Fruit fly (Drosophila melanogaster): ENCODE measurements around the gene CG6418.

The CG6418 gene

dm6 chr3L:10899087-10899511, 20.3 kb upstream of the CG6418 start, which contains the start of gene Aps (continued):
- TF ChIP-seq CG7839 (tag; optimal IDR thresholded peaks at IDR 0.05) (peak; percentile 49), tx (GFP tag; optimal IDR thresholded peaks at IDR 0.05) (peak; percentile 27), CG2712 (tag; optimal IDR thresholded peaks at IDR 0.05) (peak; percentile 61), CG16863 (GFP tag; optimal IDR thresholded peaks at IDR 0.05) (no peak), sens-2 (GFP tag; IDR thresholded peaks at IDR 0.05) (peak; percentile 36; the same call in 1 of the 2 replicates), CG3838 (GFP tag; optimal IDR thresholded peaks at IDR 0.05) (no peak), nmo (GFP tag; optimal IDR thresholded peaks at IDR 0.05) (peak; percentile 41), mirr (GFP tag; optimal IDR thresholded peaks at IDR 0.05) (no peak), H2.0 (GFP tag; IDR thresholded peaks at IDR 0.05) (peak; percentile 29; the same call in 1 of the 2 replicates), D (optimal IDR thresholded peaks at IDR 0.05) (no peak), D (GFP tag; optimal IDR thresholded peaks at IDR 0.05) (peak; percentile 18), Atf-2 (GFP tag; optimal IDR thresholded peaks at IDR 0.05) (peak; percentile 36), z (GFP tag; IDR thresholded peaks at IDR 0.05) (no peak), chif (GFP tag; optimal IDR thresholded peaks at IDR 0.05) (peak in 1 of 2 experiments; percentile 68), Dad (GFP tag; optimal IDR thresholded peaks at IDR 0.05) (no peak), CG33557 (GFP tag; optimal IDR thresholded peaks at IDR 0.05) (peak; percentile 2), ac (GFP tag; optimal IDR thresholded peaks at IDR 0.05) (no peak), CG4854 (GFP tag; optimal IDR thresholded peaks at IDR 0.05) (no peak), Spps (tag; optimal IDR thresholded peaks at IDR 0.05) (no peak), Chrac-16 (GFP tag; optimal IDR thresholded peaks at IDR 0.05) (peak; percentile 65), B-H2 (GFP tag; optimal IDR thresholded peaks at IDR 0.05) (peak; percentile 19), corto (GFP tag; optimal IDR thresholded peaks at IDR 0.05) (no peak), CG15601 (tag; optimal IDR thresholded peaks at IDR 0.05) (peak; percentile 64), ara (GFP tag; IDR thresholded peaks at IDR 0.05) (0 out of 2 replicates have a peak, but pooled peaks have one; percentile 34), Mad (GFP tag; optimal IDR thresholded peaks at IDR 0.05) (peak; percentile 17), odd (GFP tag; optimal IDR thresholded peaks at IDR 0.05) (no peak), CG7987 (GFP tag; optimal IDR thresholded peaks at IDR 0.05) (peak; percentile 24), grau (tag; optimal IDR thresholded peaks at IDR 0.05) (peak; percentile 58), CG7271 (tag; optimal IDR thresholded peaks at IDR 0.05) (no peak), CG2199 (GFP tag; IDR thresholded peaks at IDR 0.05) (peak; percentile 47; the same call in 1 of the 3 replicates), tna (GFP tag; IDR thresholded peaks at IDR 0.05; ENCODE audit: partially characterized antibody) (no peak), jigr1 (GFP tag; IDR thresholded peaks at IDR 0.05) (no peak), az2 (GFP tag; optimal IDR thresholded peaks at IDR 0.05) (peak; percentile 62), Dfd (GFP tag; optimal IDR thresholded peaks at IDR 0.05) (no peak), Hmx (GFP tag; optimal IDR thresholded peaks at IDR 0.05) (no peak), CG18262 (tag; optimal IDR thresholded peaks at IDR 0.05) (peak; percentile 50), CG12155 (GFP tag; optimal IDR thresholded peaks at IDR 0.05) (peak; percentile 46), gfzf (GFP tag; optimal IDR thresholded peaks at IDR 0.05) (peak; percentile 86), Doc2 (GFP tag; IDR thresholded peaks at IDR 0.05) (no peak), Dp (GFP tag; optimal IDR thresholded peaks at IDR 0.05) (peak; percentile 44), NK7.1 (GFP tag; optimal IDR thresholded peaks at IDR 0.05) (no peak), CG1529 (GFP tag; optimal IDR thresholded peaks at IDR 0.05) (no peak)

- TF ChIP-seq Med (GFP tag), result peak; percentile 54
- peak; percentile 89 for TF ChIP-seq Deaf1 (tag; optimal IDR thresholded peaks at IDR 0.05)
- peak; percentile 93 for TF ChIP-seq cg (GFP tag; optimal IDR thresholded peaks at IDR 0.05)
- 0 out of 3 replicates have a peak, but pooled peaks have one; percentile 9 for TF ChIP-seq CG11456 (GFP tag; IDR thresholded peaks at IDR 0.05)
- no peak for TF ChIP-seq CG15269 (tag; optimal IDR thresholded peaks at IDR 0.05)
- TF ChIP-seq dm (GFP tag; optimal IDR thresholded peaks at IDR 0.05), result no peak
- peak; percentile 20 for TF ChIP-seq CG10147 (GFP tag; optimal IDR thresholded peaks at IDR 0.05)
- TF ChIP-seq dan (GFP tag; IDR thresholded peaks at IDR 0.05), result no peak
- TF ChIP-seq da (GFP tag; optimal IDR thresholded peaks at IDR 0.05), result peak; percentile 18
- peak; percentile 23 for TF ChIP-seq sug (tag; optimal IDR thresholded peaks at IDR 0.05)
- peak; percentile 47 to 83 for TF ChIP-seq Trl (optimal IDR thresholded peaks at IDR 0.05)
- TF ChIP-seq Trl (GFP tag; optimal IDR thresholded peaks at IDR 0.05), result no peak
Observed at dm6 chr3L:10898256-10898735, 19.5 kb upstream of the CG6418 start.
